Worm (Caenorhabditis elegans) whole organism, young adult: ENCODE results near the gene twk-24.
A peak's percentile ranks its signal among the peaks of the same experiment; 100 is the strongest.

ENCODE experiments used
- F37B4.10 ChIP-seq: fragments of 200-800 bp; sonication (Bioruptor generic); IDR thresholded peaks from 2 replicates; pipeline ENCODE4 v1.3.6; 2022; ENCODE audit warnings: missing genetic modification characterization, missing compliant biosample characterization
- ZK185.1 ChIP-seq: sonication (generic microtip); optimal IDR thresholded peaks from 2 replicates; lab custom pipeline; 2016; ENCODE audit warnings: mild to moderate bottlenecking, missing genetic modification characterization, missing compliant biosample characterization; ENCODE audit not compliant: poor library complexity, severe bottlenecking
- aptf-2 ChIP-seq: fragments of 200-800 bp; sonication (Bioruptor generic); conservative IDR thresholded peaks from 2 replicates; pipeline ENCODE4 v1.3.6; 2022; ENCODE audit warnings: missing genetic modification reagents, missing genetic modification characterization, missing compliant biosample characterization
- aptf-3 ChIP-seq: fragments of 200-800 bp; sonication (Bioruptor generic); IDR thresholded peaks from 2 replicates; pipeline ENCODE4 v1.3.6; 2022; ENCODE audit warnings: missing genetic modification characterization, missing compliant biosample characterization
- ceh-100 ChIP-seq: fragments of 200-800 bp; sonication (Bioruptor generic); IDR thresholded peaks from 2 replicates; pipeline ENCODE4 v1.3.6; 2022; ENCODE audit warnings: missing genetic modification reagents, missing genetic modification characterization, missing compliant biosample characterization
- ceh-40 ChIP-seq: fragments of 200-800 bp; sonication (Bioruptor generic); IDR thresholded peaks from 2 replicates; pipeline ENCODE4 v1.3.6; 2022; ENCODE audit warnings: missing genetic modification characterization, missing compliant biosample characterization
- hmg-20 ChIP-seq: fragments of 200-800 bp; sonication (Bioruptor generic); IDR thresholded peaks from 2 replicates; pipeline ENCODE4 v1.3.6; 2022; ENCODE audit warnings: missing genetic modification reagents, missing genetic modification characterization, missing compliant biosample characterization
- lin-26 ChIP-seq: fragments of 200-800 bp; sonication (Bioruptor generic); IDR thresholded peaks from 2 replicates; pipeline ENCODE4 v1.3.6; 2022; ENCODE audit warnings: missing genetic modification reagents, missing genetic modification characterization, missing compliant biosample characterization
- pha-4 ChIP-seq: fragments of 150-350 bp; sonication (generic microtip); optimal IDR thresholded peaks from 2 replicates; lab custom pipeline; 2014; ENCODE audit warnings: missing biosample characterization, missing genetic modification reagents, missing genetic modification characterization
- tlf-1 ChIP-seq: fragments of 200-800 bp; sonication (Bioruptor generic); optimal IDR thresholded peaks from 2 replicates; lab custom pipeline; 2018; ENCODE audit warnings: mild to moderate bottlenecking, missing genetic modification characterization, missing compliant biosample characterization
- unc-62 ChIP-seq: fragments of 150-350 bp; optimal IDR thresholded peaks from 2 replicates; lab custom pipeline; 2014; ENCODE audit warnings: missing biosample characterization, missing genetic modification reagents, missing genetic modification characterization
- ztf-25 ChIP-seq: fragments of 200-800 bp; sonication (Bioruptor generic); IDR thresholded peaks from 2 replicates; pipeline ENCODE4 v1.3.6; 2022; ENCODE audit warnings: missing genetic modification reagents, missing genetic modification characterization, missing compliant biosample characterization

ce11 chrV:12300166-12300565 lies 31.0 kb upstream of the twk-24 start:
- TF ChIP-seq F37B4.10 (GFP tag; lab: Robert Waterston, UW) (no peak), ZK185.1 (tag; lab: Kevin White, UChicago) (peak; percentile 43), tlf-1 (GFP tag; lab: Kevin White, UChicago) (no peak), ceh-100 (GFP tag; lab: Robert Waterston, UW) (no peak), lin-26 (GFP tag; lab: Robert Waterston, UW) (no peak), hmg-20 (GFP tag; lab: Robert Waterston, UW) (no peak), aptf-3 (GFP tag; lab: Robert Waterston, UW) (no peak), pha-4 (tag; lab: Kevin White, UChicago) (no peak), aptf-2 (GFP tag; lab: Robert Waterston, UW) (no peak), ztf-25 (no peak), ceh-40 (GFP tag; lab: Robert Waterston, UW) (no peak), unc-62 (GFP tag; lab: Kevin White, UChicago) (peak; percentile 46)
